Fruit fly (Drosophila melanogaster): ENCODE data around the gene Mur11Da.

DNA sequence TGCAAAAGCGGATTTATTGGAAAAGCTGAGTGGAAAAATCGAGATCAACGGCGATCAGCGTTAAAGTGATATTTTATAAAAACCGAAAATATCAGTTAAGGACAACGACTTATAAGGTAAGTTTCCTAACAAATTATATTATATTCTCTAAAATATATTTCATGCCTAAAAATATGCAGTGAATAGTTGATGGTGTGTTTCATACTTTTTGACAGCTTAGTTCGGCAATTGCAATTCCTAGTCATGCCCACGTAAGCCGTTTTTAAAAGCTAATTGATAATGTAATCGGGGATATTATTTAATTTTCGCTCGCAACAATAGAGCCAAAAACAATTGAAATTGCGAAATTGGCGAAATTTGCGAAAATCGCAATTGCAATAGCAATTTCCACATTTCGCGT lies 48.1 kb upstream of the Mur11Da start:
- TF ChIP-seq kay (GFP tag; ENCODE audit: borderline replicate concordance) = no peak
- TF ChIP-seq CG1620 (GFP tag; optimal IDR thresholded peaks at IDR 0.05) = no peak
- TF ChIP-seq Mnt (GFP tag; optimal IDR thresholded peaks at IDR 0.05) = no peak
- TF ChIP-seq bab1 (GFP tag; optimal IDR thresholded peaks at IDR 0.05) = no peak
- no peak for TF ChIP-seq Hr96 (GFP tag; optimal IDR thresholded peaks at IDR 0.05)
- no peak for TF ChIP-seq CG7045 (GFP tag; optimal IDR thresholded peaks at IDR 0.05)
- TF ChIP-seq tj (GFP tag; optimal IDR thresholded peaks at IDR 0.05) = no peak
- no peak for TF ChIP-seq Crg-1 (GFP tag; optimal IDR thresholded peaks at IDR 0.05)
- TF ChIP-seq cic (GFP tag; optimal IDR thresholded peaks at IDR 0.05) = no peak
- TF ChIP-seq CG5204 (GFP tag; optimal IDR thresholded peaks at IDR 0.05) = no peak
- TF ChIP-seq CG12768 (GFP tag; optimal IDR thresholded peaks at IDR 0.05) = no peak
- TF ChIP-seq CG33017 (tag; optimal IDR thresholded peaks at IDR 0.05) = no peak

Measured in whole organism, adult.